Worm (Caenorhabditis elegans) whole organism, L1 larva: Measurements from ENCODE around the gene epg-6.
A peak's percentile ranks its signal among the peaks of the same experiment; 100 is the strongest.

Experiments
- C16A3.4 ChIP-seq: fragments of 150-350 bp; optimal IDR thresholded peaks from 2 replicates; lab custom pipeline; 2014; ENCODE audit warnings: missing biosample characterization, missing genetic modification characterization
- aly-2 ChIP-seq: fragments of 150-350 bp; optimal IDR thresholded peaks from 2 replicates; lab custom pipeline; 2014; ENCODE audit warnings: missing biosample characterization, missing genetic modification characterization
- ama-1 ChIP-seq: fragments of 150-350 bp; optimal IDR thresholded peaks from 2 replicates; lab custom pipeline; 2014
- blmp-1 ChIP-seq: fragments of 150-350 bp; optimal IDR thresholded peaks from 2 replicates; lab custom pipeline; 2014; ENCODE audit warnings: missing biosample characterization, missing genetic modification characterization
- ceh-8 ChIP-seq: fragments of 200-800 bp; sonication (Bioruptor generic); optimal IDR thresholded peaks from 2 replicates; lab custom pipeline; 2018; ENCODE audit warnings: mild to moderate bottlenecking, missing genetic modification characterization, moderate library complexity, missing compliant biosample characterization
- ces-1 ChIP-seq: fragments of 150-350 bp; optimal IDR thresholded peaks from 2 replicates; lab custom pipeline; 2014; ENCODE audit warnings: missing biosample characterization, missing genetic modification reagents, missing genetic modification characterization
- dsc-1 ChIP-seq: sonication (generic microtip); optimal IDR thresholded peaks from 2 replicates; lab custom pipeline; 2016; ENCODE audit warnings: mild to moderate bottlenecking, missing genetic modification characterization, missing compliant biosample characterization
- efl-1 ChIP-seq, 4 experiments: fragments of 150-350 bp; optimal IDR thresholded peaks in 3 of 4; peaks in 1 of 4; 1 replicate in 1 of 4; 2 replicates in 3 of 4; lab custom pipeline; 2014; ENCODE audit warnings: missing biosample characterization in 2 of 4, missing genetic modification characterization in 2 of 4, missing genetic modification reagents in 2 of 4
- efl-3 ChIP-seq: fragments of 200-800 bp; sonication (Bioruptor generic); optimal IDR thresholded peaks from 2 replicates; lab custom pipeline; 2018; ENCODE audit warnings: mild to moderate bottlenecking, missing genetic modification characterization, missing compliant biosample characterization
- egl-13 ChIP-seq: sonication (generic microtip); optimal IDR thresholded peaks from 2 replicates; lab custom pipeline; 2016; ENCODE audit warnings: missing genotype, missing genetic modification reagents, missing genetic modification characterization, missing compliant biosample characterization
- fkh-4 ChIP-seq: sonication (generic microtip); optimal IDR thresholded peaks from 2 replicates; lab custom pipeline; 2016; ENCODE audit warnings: missing compliant biosample characterization, missing genetic modification characterization, borderline replicate concordance
- fkh-8 ChIP-seq: sonication (generic microtip); optimal IDR thresholded peaks from 2 replicates; lab custom pipeline; 2016; ENCODE audit warnings: mild to moderate bottlenecking, missing genetic modification characterization, missing compliant biosample characterization
- hpl-2 ChIP-seq: fragments of 150-350 bp; optimal IDR thresholded peaks from 2 replicates; lab custom pipeline; 2014; ENCODE audit warnings: missing biosample characterization, missing genetic modification reagents, missing genetic modification characterization
- isw-1 ChIP-seq: fragments of 200-800 bp; sonication (Bioruptor generic); IDR thresholded peaks from 2 replicates; pipeline ENCODE4 v1.3.6; 2022; ENCODE audit warnings: missing genetic modification characterization, missing compliant biosample characterization
- lin-13 ChIP-seq: fragments of 150-350 bp; optimal IDR thresholded peaks from 2 replicates; lab custom pipeline; 2014; ENCODE audit warnings: missing biosample characterization, missing genetic modification reagents, missing genetic modification characterization
- lin-15B ChIP-seq: fragments of 150-350 bp; sonication (generic microtip); optimal IDR thresholded peaks from 3 replicates; lab custom pipeline; 2014; ENCODE audit warnings: missing biosample characterization, missing genetic modification characterization
- lin-35 ChIP-seq, 2 experiments: fragments of 150-350 bp; optimal IDR thresholded peaks; 2 replicates each; lab custom pipeline; 2014; ENCODE audit warnings: missing biosample characterization in 2 of 2, missing genetic modification characterization in 2 of 2, missing genetic modification reagents in 2 of 2
- lir-3 ChIP-seq: sonication (generic microtip); optimal IDR thresholded peaks from 2 replicates; lab custom pipeline; 2016; ENCODE audit warnings: mild to moderate bottlenecking, missing genetic modification characterization, moderate library complexity, missing compliant biosample characterization; ENCODE audit not compliant: poor library complexity
- mdl-1 ChIP-seq, 2 experiments: fragments of 150-350 bp; optimal IDR thresholded peaks; 2 replicates each; lab custom pipeline; 2014 to 2017; ENCODE audit warnings: missing biosample characterization in 2 of 2, missing genetic modification characterization in 2 of 2, inconsistent platforms in 1 of 2
- nhr-11 ChIP-seq: fragments of 150-350 bp; optimal IDR thresholded peaks from 2 replicates; lab custom pipeline; 2014; ENCODE audit warnings: missing biosample characterization, missing genetic modification characterization
- nhr-20 ChIP-seq: sonication (generic microtip); optimal IDR thresholded peaks from 2 replicates; lab custom pipeline; 2016; ENCODE audit warnings: mild to moderate bottlenecking, missing genetic modification characterization, missing compliant biosample characterization
- nhr-237 ChIP-seq: fragments of 150-350 bp; optimal IDR thresholded peaks from 2 replicates; lab custom pipeline; 2014; ENCODE audit warnings: missing biosample characterization, missing genetic modification characterization
- nhr-28 ChIP-seq: fragments of 150-350 bp; optimal IDR thresholded peaks from 2 replicates; lab custom pipeline; 2014; ENCODE audit warnings: missing biosample characterization, missing genetic modification characterization
- nhr-47 ChIP-seq: sonication (generic microtip); optimal IDR thresholded peaks from 2 replicates; lab custom pipeline; 2016; ENCODE audit warnings: mild to moderate bottlenecking, missing genetic modification characterization, moderate library complexity, missing compliant biosample characterization
- nhr-71 ChIP-seq: sonication (generic microtip); optimal IDR thresholded peaks from 2 replicates; lab custom pipeline; 2016; ENCODE audit warnings: mild to moderate bottlenecking, missing genetic modification characterization, moderate library complexity, missing compliant biosample characterization
- nhr-76 ChIP-seq: sonication (generic microtip); optimal IDR thresholded peaks from 2 replicates; lab custom pipeline; 2017; ENCODE audit warnings: missing biosample characterization, missing genetic modification characterization
- pqm-1 ChIP-seq: sonication (generic microtip); optimal IDR thresholded peaks from 3 replicates; lab custom pipeline; 2017; ENCODE audit warnings: missing biosample characterization, missing genetic modification characterization
- skn-1 ChIP-seq: fragments of 150-350 bp; optimal IDR thresholded peaks from 2 replicates; lab custom pipeline; 2014; ENCODE audit warnings: missing biosample characterization, missing genetic modification characterization
- snpc-4 ChIP-seq: fragments of 150-350 bp; optimal IDR thresholded peaks from 2 replicates; lab custom pipeline; 2014; ENCODE audit warnings: missing biosample characterization, missing genetic modification characterization
- swsn-7 ChIP-seq: sonication (generic microtip); optimal IDR thresholded peaks from 2 replicates; lab custom pipeline; 2016; ENCODE audit warnings: missing genetic modification characterization, missing compliant biosample characterization
- tbx-2 ChIP-seq: sonication (generic microtip); optimal IDR thresholded peaks from 2 replicates; lab custom pipeline; 2016; ENCODE audit warnings: missing genetic modification characterization, missing compliant biosample characterization
- tlp-1 ChIP-seq: fragments of 150-350 bp; optimal IDR thresholded peaks from 2 replicates; lab custom pipeline; 2014; ENCODE audit warnings: missing biosample characterization, missing genetic modification characterization
- unc-62 ChIP-seq: fragments of 150-350 bp; optimal IDR thresholded peaks from 2 replicates; lab custom pipeline; 2014; ENCODE audit warnings: missing biosample characterization, missing genetic modification reagents, missing genetic modification characterization
- unc-86 ChIP-seq: sonication (generic microtip); optimal IDR thresholded peaks from 2 replicates; lab custom pipeline; 2016; ENCODE audit warnings: missing genetic modification characterization, missing compliant biosample characterization
- unc-98 ChIP-seq: fragments of 200-800 bp; sonication (Bioruptor generic); IDR thresholded peaks from 2 replicates; pipeline ENCODE4 v1.3.6; 2022; ENCODE audit warnings: missing genetic modification characterization, missing compliant biosample characterization
- zip-4 ChIP-seq: fragments of 200-800 bp; sonication (Bioruptor generic); optimal IDR thresholded peaks from 2 replicates; lab custom pipeline; 2018; ENCODE audit warnings: mild to moderate bottlenecking, missing genetic modification characterization, moderate library complexity, missing compliant biosample characterization

The epg-6 gene

ce11 chrIII:10621208-10621607 is 21.2 kb upstream of the epg-6 start, which contains the start of the genes lron-10 and hpr-9 (continued):
- TF ChIP-seq hpl-2 (GFP tag; lab: Kevin White, UChicago) (peak; percentile 17), lir-3 (peak; percentile 97), blmp-1 (tag; lab: Kevin White, UChicago) (peak; percentile 91), unc-62 (GFP tag; lab: Kevin White, UChicago) (no peak), skn-1 (tag; lab: Kevin White, UChicago) (peak; percentile 80), lin-13 (GFP tag; lab: Kevin White, UChicago) (peak; percentile 77), unc-98 (GFP tag; lab: Robert Waterston, UW) (peak; percentile 71), nhr-237 (tag; lab: Kevin White, UChicago) (peak; percentile 38)

ce11 chrIII:10615166-10615565 is 15.2 kb upstream of the epg-6 start, which contains the start of gene mrpl-22:
mrpl-22 (plus strand) TSS chrIII:10615466.
- no peak for TF ChIP-seq zip-4
- no peak for TF ChIP-seq ces-1 (GFP tag; lab: Kevin White, UChicago)
- TF ChIP-seq hpl-2 (GFP tag; lab: Kevin White, UChicago): no peak
- no peak for TF ChIP-seq isw-1
- no peak for TF ChIP-seq efl-3 (GFP tag; lab: Kevin White, UChicago)
- TF ChIP-seq blmp-1 (tag; lab: Kevin White, UChicago): no peak
- no peak for TF ChIP-seq C16A3.4
- TF ChIP-seq mdl-1 (tag; optimal IDR thresholded peaks at IDR 0.05; lab: Kevin White, UChicago): no peak
- no peak for TF ChIP-seq fkh-4
- no peak for TF ChIP-seq lin-35 (GFP tag; optimal IDR thresholded peaks at IDR 0.05; lab: Kevin White, UChicago)

- no peak for TF ChIP-seq snpc-4
- no peak for TF ChIP-seq swsn-7
- no peak for TF ChIP-seq nhr-28
- no peak for TF ChIP-seq ama-1 (lab: Kevin White, UChicago)
- no peak for TF ChIP-seq nhr-20 (tag; lab: Kevin White, UChicago)
- TF ChIP-seq aly-2 (tag; lab: Kevin White, UChicago): no peak
- TF ChIP-seq ceh-8 (GFP tag; lab: Kevin White, UChicago): no peak
- TF ChIP-seq lin-15B: no peak
- TF ChIP-seq tlp-1: no peak
- no peak for TF ChIP-seq nhr-76 (tag; lab: Kevin White, UChicago)
- no peak for TF ChIP-seq nhr-47 (tag; lab: Kevin White, UChicago)
- no peak for TF ChIP-seq pqm-1 (tag; lab: Kevin White, UChicago)
- TF ChIP-seq unc-62 (GFP tag; lab: Kevin White, UChicago): no peak
Measured at ce11 chrIII:10612333-10612732, 12.3 kb upstream of the epg-6 start, which contains the start of gene Y39A1A.24. Y39A1A.24 (plus strand) TSS chrIII:10612633.

- peak; percentile 41 for TF ChIP-seq nhr-71
- TF ChIP-seq efl-1 (optimal IDR thresholded peaks at IDR 0.05; lab: Kevin White, UChicago): no peak
- TF ChIP-seq efl-1 (GFP tag; optimal IDR thresholded peaks at IDR 0.05 in 1 of 2; lab: Kevin White, UChicago): peak in 1 of 2 experiments; percentile 86
- no peak for TF ChIP-seq nhr-11 (tag; lab: Kevin White, UChicago)
- peak; percentile 54 for TF ChIP-seq fkh-8
- peak; percentile 69 for TF ChIP-seq dsc-1 (tag; lab: Kevin White, UChicago)
- TF ChIP-seq egl-13 (tag; lab: Kevin White, UChicago): peak; percentile 13
- no peak for TF ChIP-seq snpc-4
- peak; percentile 36 for TF ChIP-seq nhr-47 (tag; lab: Kevin White, UChicago)
- peak; percentile 51 for TF ChIP-seq unc-86
Measured at ce11 chrIII:10608161-10608560, 8.2 kb upstream of the epg-6 start.

- TF ChIP-seq egl-13 (tag; lab: Kevin White, UChicago) (no peak), snpc-4 (no peak), tbx-2 (tag; lab: Kevin White, UChicago) (no peak)
Measured at ce11 chrIII:10605049-10605448, 5.1 kb upstream of the epg-6 start, which contains the start of gene rabx-5. rabx-5 (plus strand) TSS chrIII:10605349.
